Worm (Caenorhabditis elegans) whole organism, midembryonic: ENCODE data around the gene C06H5.6.

Experiments
- cog-1 ChIP-seq: sonication (generic microtip); optimal IDR thresholded peaks from 2 replicates; lab custom pipeline; 2016; ENCODE audit warnings: missing genetic modification characterization, missing compliant biosample characterization
- tab-1 ChIP-seq: fragments of 200-800 bp; sonication (Bioruptor generic); IDR thresholded peaks from 2 replicates; pipeline ENCODE4 v1.3.6; 2022; ENCODE audit warnings: missing genetic modification characterization, missing compliant biosample characterization

DNA sequence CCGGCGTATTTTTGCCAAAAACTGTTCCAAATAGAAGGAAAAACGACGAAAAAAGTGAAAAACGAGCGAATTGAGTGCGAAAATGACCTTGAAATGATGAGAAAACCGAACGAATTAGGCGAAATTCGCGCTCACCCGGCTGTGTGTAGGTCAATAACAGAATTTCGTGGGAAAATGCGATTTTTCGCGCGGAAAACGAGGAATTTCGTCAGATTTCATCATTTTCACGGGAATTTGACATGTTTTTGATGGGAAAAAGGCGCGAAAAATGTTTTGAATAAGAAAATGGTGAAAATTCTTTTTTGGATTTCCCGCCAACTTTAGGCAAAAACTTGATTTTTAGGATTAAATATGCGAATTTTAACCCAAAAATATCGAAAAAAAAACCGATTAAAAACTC, 29.7 kb downstream of the C06H5.6 start:
- TF ChIP-seq tab-1 (no peak), cog-1 (tag; lab: Kevin White, UChicago) (no peak)
